Fruit fly (Drosophila melanogaster): ENCODE results near the gene Srp19.

DNA sequence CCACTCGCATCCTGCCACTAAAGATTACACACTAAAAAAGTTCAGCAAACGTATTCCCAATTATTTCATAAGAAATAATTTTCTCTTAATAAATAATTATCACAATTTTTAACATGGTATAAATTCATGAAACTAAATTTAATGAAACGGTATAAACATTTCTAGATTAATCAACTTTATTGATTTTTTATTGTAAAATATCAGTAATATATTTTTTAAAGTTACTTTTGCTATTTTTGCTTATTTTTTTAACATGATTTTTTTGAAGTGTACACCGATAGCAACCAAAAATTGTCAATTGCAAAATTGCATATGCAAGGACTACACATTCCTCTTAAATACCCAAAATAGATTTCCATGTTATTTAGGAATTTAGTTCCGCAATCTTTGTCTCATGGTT lies 33.7 kb downstream of the Srp19 start:
- no peak for TF ChIP-seq Gug (GFP tag; IDR thresholded peaks at IDR 0.05)
- no peak for TF ChIP-seq acj6 (GFP tag; optimal IDR thresholded peaks at IDR 0.05)
- TF ChIP-seq Sox102F (GFP tag; optimal IDR thresholded peaks at IDR 0.05), result no peak
- TF ChIP-seq CG6276 (GFP tag; optimal IDR thresholded peaks at IDR 0.05), result no peak
- no peak for TF ChIP-seq dac (GFP tag; optimal IDR thresholded peaks at IDR 0.05)
- TF ChIP-seq CG3032 (tag; optimal IDR thresholded peaks at IDR 0.05), result no peak
- TF ChIP-seq CG10631 (GFP tag; optimal IDR thresholded peaks at IDR 0.05), result no peak
- no peak for TF ChIP-seq Blimp-1 (GFP tag; optimal IDR thresholded peaks at IDR 0.05)
- TF ChIP-seq pdm3 (GFP tag; optimal IDR thresholded peaks at IDR 0.05), result no peak
- no peak for TF ChIP-seq Met (GFP tag; optimal IDR thresholded peaks at IDR 0.05)

Measured in whole organism, prepupa.